Worm (Caenorhabditis elegans) whole organism, L4/young adult: Measurements from ENCODE around the gene ZK822.9.

Source experiments
- W03F9.2 ChIP-seq: fragments of 150-350 bp; optimal IDR thresholded peaks from 2 replicates; lab custom pipeline; 2014; ENCODE audit warnings: missing biosample characterization, missing genetic modification characterization
- dao-5 ChIP-seq: sonication (generic microtip); optimal IDR thresholded peaks from 2 replicates; lab custom pipeline; 2016; ENCODE audit warnings: missing genotype, missing genetic modification characterization, moderate library complexity, missing compliant biosample characterization
- him-1 ChIP-seq: sonication (generic microtip); optimal IDR thresholded peaks from 2 replicates; lab custom pipeline; 2016; ENCODE audit warnings: missing genotype, missing genetic modification reagents, missing genetic modification characterization, missing compliant biosample characterization

Gene ZK822.9

DNA sequence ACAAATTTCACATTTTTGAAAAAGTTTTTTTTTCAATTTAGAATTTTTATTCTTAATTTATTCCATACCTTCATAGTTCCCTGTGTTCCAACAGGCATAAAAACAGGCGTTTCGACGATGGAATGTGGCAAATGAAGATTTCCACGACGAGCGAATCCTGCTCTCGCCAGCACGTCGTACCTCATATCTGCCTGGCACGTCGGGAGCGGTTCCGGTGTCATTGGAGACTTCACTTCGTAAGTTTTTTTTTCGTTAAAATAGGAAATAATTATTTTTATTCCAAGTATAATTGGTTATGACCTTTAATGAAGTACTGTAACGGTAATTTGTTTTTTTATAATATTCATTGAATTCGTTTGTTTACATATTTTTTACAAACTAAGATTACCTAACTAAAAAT is 43.8 kb downstream of the ZK822.9 start, which contains the start of gene tgt-1:
Gene tgt-1 (minus strand): TSS at position 232 of the 400 bp plus-strand sequence.
- TF ChIP-seq him-1 (tag; lab: Kevin White, UChicago) (no peak), W03F9.2 (tag; lab: Kevin White, UChicago) (no peak), dao-5 (tag; lab: Kevin White, UChicago) (no peak)

DNA sequence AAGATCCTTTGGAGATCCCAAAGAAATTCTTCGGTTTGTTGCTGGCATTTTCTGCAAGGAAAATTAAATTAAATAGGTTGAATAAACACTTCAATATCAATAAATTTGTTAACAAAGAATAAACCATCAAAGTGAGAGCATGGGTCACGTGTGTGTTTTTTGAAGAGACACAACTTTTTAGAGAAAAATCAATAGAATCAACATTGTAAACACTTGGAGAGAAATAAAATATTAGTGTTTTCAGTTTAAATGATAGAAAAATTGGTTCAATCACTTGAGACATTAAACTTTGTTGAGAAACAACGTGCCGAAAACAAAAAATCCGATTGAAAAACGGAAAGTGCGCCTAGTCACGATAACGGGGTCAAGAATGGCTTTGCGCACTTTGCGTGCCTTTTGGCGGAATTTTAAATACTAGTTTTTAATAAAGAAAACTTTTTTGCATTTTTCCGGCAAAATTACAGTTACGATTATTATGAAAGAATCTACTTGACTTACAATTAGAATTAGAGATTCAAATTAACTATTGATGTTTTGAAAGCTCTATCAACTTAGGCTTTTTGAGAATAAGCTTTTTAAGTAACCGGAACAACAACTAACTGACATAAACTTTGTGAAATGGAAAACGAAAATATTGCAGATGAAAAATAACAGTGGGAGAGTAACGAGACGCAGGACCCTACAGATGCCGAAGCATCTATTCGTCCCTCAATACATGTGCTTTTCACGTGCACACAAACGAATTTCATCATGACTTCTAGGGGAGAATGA is 45.9 kb downstream of the ZK822.9 start, which contains the start of gene ZK829.7:
Gene ZK829.7 (minus strand): TSS at position 51 of the 771 bp plus-strand sequence.
- TF ChIP-seq dao-5 (tag; lab: Kevin White, UChicago): no peak
- peak; percentile 41 for TF ChIP-seq W03F9.2 (tag; lab: Kevin White, UChicago)
- TF ChIP-seq him-1 (tag; lab: Kevin White, UChicago): no peak

ce11 chrIV:11965327-11965726 is 49.6 kb downstream of the ZK822.9 start, which contains the start of gene srj-1:
TSS of gene srj-1 (minus strand) at chrIV:11965427.
- no peak for TF ChIP-seq W03F9.2 (tag; lab: Kevin White, UChicago)
- TF ChIP-seq dao-5 (tag; lab: Kevin White, UChicago): no peak
- TF ChIP-seq him-1 (tag; lab: Kevin White, UChicago): no peak
